Fruit fly (Drosophila melanogaster): Measurements from ENCODE around the gene Rhau.

Rhau gene

DNA sequence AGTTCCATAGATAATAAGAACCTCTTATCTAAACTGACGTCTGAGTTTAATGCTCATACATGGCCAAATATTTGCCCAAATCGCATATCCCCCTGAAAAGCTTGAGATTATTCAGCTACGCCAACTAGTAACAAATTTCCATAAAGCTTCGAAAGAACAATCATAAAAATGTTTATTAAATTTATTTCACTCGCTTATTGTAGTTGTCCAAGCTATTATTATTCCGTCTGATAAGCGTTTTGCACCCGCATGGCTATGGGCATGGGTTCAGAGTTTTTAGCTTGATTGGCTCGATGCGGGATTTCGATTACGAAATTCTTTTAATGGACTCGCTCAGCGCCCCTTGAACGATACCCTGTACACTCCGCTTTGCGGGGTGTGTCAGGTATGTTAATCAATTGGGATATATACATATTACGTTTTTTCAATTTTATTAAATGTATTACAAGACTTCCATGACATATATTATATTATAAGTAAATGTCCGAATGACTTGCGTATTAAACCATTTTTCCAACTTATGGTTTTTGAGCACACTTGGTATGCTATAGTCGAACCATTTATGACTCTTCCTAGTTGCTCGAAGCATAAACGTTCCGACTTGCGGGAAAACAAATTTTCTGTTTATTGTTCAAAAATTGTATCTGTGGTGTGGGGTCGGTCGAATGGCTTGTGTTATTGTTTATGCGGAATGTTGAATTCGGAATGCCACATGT is 48.0 kb upstream of the Rhau start (continued):
- TF ChIP-seq wor (GFP tag; IDR thresholded peaks at IDR 0.05), result peak; percentile 92
- peak; percentile 95 for TF ChIP-seq esg (GFP tag; conservative IDR thresholded peaks at IDR 0.05)
- peak; percentile 88 for TF ChIP-seq tna (GFP tag; IDR thresholded peaks at IDR 0.05; ENCODE audit: partially characterized antibody)
- peak; percentile 65 for TF ChIP-seq CG11398 (GFP tag; optimal IDR thresholded peaks at IDR 0.05)
- peak; percentile 93 for TF ChIP-seq CG13894 (tag; optimal IDR thresholded peaks at IDR 0.05)
- TF ChIP-seq CG8388 (GFP tag; optimal IDR thresholded peaks at IDR 0.05), result peak; percentile 95
- peak; percentile 73 for TF ChIP-seq CG7786 (GFP tag; optimal IDR thresholded peaks at IDR 0.05)
- peak; percentile 89 for TF ChIP-seq twi (tag; optimal IDR thresholded peaks at IDR 0.05)
- TF ChIP-seq Med (GFP tag), result peak; percentile 95
- TF ChIP-seq CG8089 (GFP tag; optimal IDR thresholded peaks at IDR 0.05), result peak; percentile 61
- TF ChIP-seq CG15601 (tag; optimal IDR thresholded peaks at IDR 0.05), result peak; percentile 89
- peak; percentile 94; the same call in 2 of the 3 replicates for TF ChIP-seq CG11456 (GFP tag; IDR thresholded peaks at IDR 0.05)
- peak; percentile 88 for TF ChIP-seq zfh2 (GFP tag; optimal IDR thresholded peaks at IDR 0.05)
- TF ChIP-seq Tbp (GFP tag; optimal IDR thresholded peaks at IDR 0.05), result no peak
- peak; percentile 7 for TF ChIP-seq BEAF-32 (GFP tag; optimal IDR thresholded peaks at IDR 0.05)
- peak; percentile 95 for TF ChIP-seq CG34422 (GFP tag; IDR thresholded peaks at IDR 0.05)
- TF ChIP-seq CG17829 (tag; optimal IDR thresholded peaks at IDR 0.05), result peak; percentile 96
- peak; percentile 22 for TF ChIP-seq pzg (GFP tag; optimal IDR thresholded peaks at IDR 0.05)
- peak; percentile 93 for TF ChIP-seq ara (GFP tag; IDR thresholded peaks at IDR 0.05)
- peak; percentile 98 for TF ChIP-seq CG8924 (tag; optimal IDR thresholded peaks at IDR 0.05)
- peak; percentile 95 for TF ChIP-seq Dek (tag; optimal IDR thresholded peaks at IDR 0.05)
- peak; percentile 95 for TF ChIP-seq CG11504 (tag; optimal IDR thresholded peaks at IDR 0.05)
- peak; percentile 93 for TF ChIP-seq CG3726 (GFP tag; IDR thresholded peaks at IDR 0.05)
- TF ChIP-seq Neu2 (GFP tag; optimal IDR thresholded peaks at IDR 0.05; ENCODE audit: borderline replicate concordance), result no peak
- peak; percentile 96 for TF ChIP-seq HHEX (GFP tag; optimal IDR thresholded peaks at IDR 0.05)
- peak; percentile 97 for TF ChIP-seq dmrt99B (tag; optimal IDR thresholded peaks at IDR 0.05)
- TF ChIP-seq Doc2 (GFP tag; IDR thresholded peaks at IDR 0.05), result peak; percentile 88
- peak; percentile 96 for TF ChIP-seq CG2120 (GFP tag; optimal IDR thresholded peaks at IDR 0.05)
- TF ChIP-seq hb (GFP tag; IDR thresholded peaks at IDR 0.05; ENCODE audit: partially characterized antibody), result peak; percentile 70; the same call in 2 of the 3 replicates
- TF ChIP-seq trem (tag; optimal IDR thresholded peaks at IDR 0.05), result peak; percentile 86
- TF ChIP-seq CG15073 (GFP tag; optimal IDR thresholded peaks at IDR 0.05), result peak; percentile 57
- TF ChIP-seq CG12236 (GFP tag; optimal IDR thresholded peaks at IDR 0.05), result peak; percentile 47
- peak; percentile 52 for TF ChIP-seq CG10565 (GFP tag; optimal IDR thresholded peaks at IDR 0.05)
- peak; percentile 75; the same call in 1 of the 2 replicates for TF ChIP-seq Gsc (GFP tag; IDR thresholded peaks at IDR 0.05)
- peak; percentile 92 for TF ChIP-seq CG34376 (GFP tag; optimal IDR thresholded peaks at IDR 0.05)
- peak; percentile 94 for TF ChIP-seq stc (GFP tag; IDR thresholded peaks at IDR 0.05)
- TF ChIP-seq CG9876 (GFP tag; optimal IDR thresholded peaks at IDR 0.05), result peak; percentile 34
- peak; percentile 73 for TF ChIP-seq slp2 (GFP tag; optimal IDR thresholded peaks at IDR 0.05)
- TF ChIP-seq NFAT (GFP tag; IDR thresholded peaks at IDR 0.05), result peak; percentile 90
- peak; percentile 84 for TF ChIP-seq fd64A (GFP tag; optimal IDR thresholded peaks at IDR 0.05)
- peak; percentile 90 for TF ChIP-seq jigr1 (GFP tag; IDR thresholded peaks at IDR 0.05)
- TF ChIP-seq Sry-δ (GFP tag; optimal IDR thresholded peaks at IDR 0.05), result peak; percentile 37
- peak; percentile 63 for TF ChIP-seq Hey (tag; optimal IDR thresholded peaks at IDR 0.05)
- peak; percentile 84 for TF ChIP-seq trh (GFP tag; optimal IDR thresholded peaks at IDR 0.05)
- TF ChIP-seq CG31388 (GFP tag; optimal IDR thresholded peaks at IDR 0.05), result peak; percentile 89
- peak; percentile 45 for TF ChIP-seq stwl (tag; optimal IDR thresholded peaks at IDR 0.05)
- no peak for TF ChIP-seq yki (optimal IDR thresholded peaks at IDR 0.05)
- TF ChIP-seq tio (GFP tag; optimal IDR thresholded peaks at IDR 0.05), result peak; percentile 94
- peak; percentile 98 for TF ChIP-seq vvl (GFP tag; IDR thresholded peaks at IDR 0.05)
- TF ChIP-seq CG10366 (GFP tag; IDR thresholded peaks at IDR 0.05), result peak; percentile 95

Data from whole organism, embryonic.